Fruit fly (Drosophila melanogaster) whole organism, embryonic: ENCODE data around the gene CG5107.

Experiments used
- Adf1 ChIP-seq: fragments of 200-800 bp; sonication (Bioruptor generic); IDR thresholded peaks from 2 replicates; pipeline ENCODE4 v1.3.6; 2022; ENCODE audit warnings: missing biosample characterization, missing genetic modification characterization
- Atf6 ChIP-seq: fragments of 200-800 bp; sonication (Bioruptor generic); IDR thresholded peaks from 2 replicates; pipeline ENCODE4 v1.3.6; 2022; ENCODE audit warnings: missing biosample characterization, missing genetic modification characterization
- Awh ChIP-seq: fragments of 200-800 bp; sonication (Bioruptor generic); IDR thresholded peaks from 2 replicates; pipeline ENCODE4, ENCODE4 v1.3.6; 2022; ENCODE audit warnings: missing biosample characterization, missing genetic modification characterization
- BEAF-32 ChIP-seq: fragments of 200-800 bp; sonication (Bioruptor generic); optimal IDR thresholded peaks from 3 replicates; lab custom pipeline; 2017; ENCODE audit warnings: missing biosample characterization, missing genetic modification characterization, mild to moderate bottlenecking, moderate library complexity, missing genetic modification reagents
- Bdp1 ChIP-seq: fragments of 200-800 bp; sonication (Bioruptor generic); optimal IDR thresholded peaks from 3 replicates; lab custom pipeline; 2016; ENCODE audit warnings: missing biosample characterization, missing genetic modification characterization
- CG11247 ChIP-seq: fragments of 200-800 bp; sonication (Bioruptor generic); IDR thresholded peaks from 2 replicates; pipeline ENCODE4 v1.3.6; 2022; ENCODE audit warnings: missing biosample characterization, missing genetic modification characterization
- CG11696 ChIP-seq: fragments of 200-800 bp; sonication (Bioruptor generic); IDR thresholded peaks from 2 replicates; pipeline ENCODE4 v1.3.6; 2022; ENCODE audit warnings: missing biosample characterization, missing genetic modification characterization
- CG12236 ChIP-seq: fragments of 200-800 bp; sonication (Bioruptor generic); optimal IDR thresholded peaks from 2 replicates; lab custom pipeline; 2016; ENCODE audit warnings: missing biosample characterization, missing genetic modification characterization
- CG12299 ChIP-seq: fragments of 200-800 bp; sonication (Bioruptor generic); optimal IDR thresholded peaks from 2 replicates; lab custom pipeline; 2018; ENCODE audit warnings: missing biosample characterization, mild to moderate bottlenecking, missing genetic modification characterization
- CG13296 ChIP-seq: fragments of 200-800 bp; sonication (Bioruptor generic); optimal IDR thresholded peaks from 3 replicates; lab custom pipeline; 2018; ENCODE audit warnings: missing biosample characterization, mild to moderate bottlenecking, missing genetic modification characterization
- CG13894 ChIP-seq: fragments of 200-800 bp; sonication (Bioruptor generic); optimal IDR thresholded peaks from 3 replicates; lab custom pipeline; 2018; ENCODE audit warnings: missing biosample characterization, mild to moderate bottlenecking, missing genetic modification characterization, moderate library complexity
- CG15011 ChIP-seq: fragments of 200-800 bp; sonication (Bioruptor generic); optimal IDR thresholded peaks from 3 replicates; lab custom pipeline; 2018; ENCODE audit warnings: missing biosample characterization, mild to moderate bottlenecking, missing genetic modification characterization
- CG1647 ChIP-seq: fragments of 200-800 bp; sonication (Bioruptor generic); optimal IDR thresholded peaks from 3 replicates; lab custom pipeline; 2016; ENCODE audit warnings: missing biosample characterization, missing genetic modification characterization
- CG17568 ChIP-seq: fragments of 200-800 bp; sonication (Bioruptor generic); optimal IDR thresholded peaks from 2 replicates; lab custom pipeline; 2018; ENCODE audit warnings: missing biosample characterization, mild to moderate bottlenecking, missing genetic modification characterization, moderate library complexity
- CG17612 ChIP-seq: fragments of 200-800 bp; sonication (Bioruptor generic); IDR thresholded peaks from 2 replicates; pipeline ENCODE4 v1.3.6; 2022; ENCODE audit warnings: missing biosample characterization, missing genetic modification characterization
- CG2202 ChIP-seq: fragments of 200-800 bp; sonication (Bioruptor generic); optimal IDR thresholded peaks from 2 replicates; lab custom pipeline; 2018; ENCODE audit warnings: missing biosample characterization, mild to moderate bottlenecking, missing genetic modification characterization
- CG2712 ChIP-seq: fragments of 200-800 bp; optimal IDR thresholded peaks from 3 replicates; lab custom pipeline; 2019; ENCODE audit warnings: missing biosample characterization, mild to moderate bottlenecking, missing genetic modification characterization, moderate library complexity
- CG31365 ChIP-seq: fragments of 200-800 bp; sonication (Bioruptor generic); optimal IDR thresholded peaks from 2 replicates; lab custom pipeline; 2018; ENCODE audit warnings: missing biosample characterization, mild to moderate bottlenecking, missing genetic modification characterization
- CG3847 ChIP-seq: fragments of 200-800 bp; sonication (Bioruptor generic); IDR thresholded peaks from 2 replicates; pipeline ENCODE4 v1.3.6; 2022; ENCODE audit warnings: missing biosample characterization, missing genetic modification characterization
- CG42726 ChIP-seq: fragments of 200-800 bp; sonication (Bioruptor generic); IDR thresholded peaks from 2 replicates; pipeline ENCODE4 v1.3.6; 2022; ENCODE audit warnings: missing biosample characterization, missing genetic modification characterization; ENCODE audit not compliant: partially characterized antibody
- CG8281 ChIP-seq: fragments of 200-800 bp; sonication (Bioruptor generic); optimal IDR thresholded peaks from 2 replicates; lab custom pipeline; 2018; ENCODE audit warnings: missing biosample characterization, mild to moderate bottlenecking, missing genetic modification characterization, moderate library complexity
- CG8765 ChIP-seq: fragments of 200-800 bp; sonication (Bioruptor generic); IDR thresholded peaks from 2 replicates; pipeline ENCODE4 v1.3.6; 2022; ENCODE audit warnings: missing biosample characterization, missing genetic modification characterization
- Dp ChIP-seq: fragments of 200-800 bp; sonication (Bioruptor generic); optimal IDR thresholded peaks from 2 replicates; lab custom pipeline; 2018; ENCODE audit warnings: missing biosample characterization, mild to moderate bottlenecking, missing genetic modification characterization, moderate library complexity
- E2f1 ChIP-seq: fragments of 200-800 bp; sonication (Bioruptor generic); IDR thresholded peaks from 2 replicates; pipeline ENCODE4 v1.3.6; 2022; ENCODE audit warnings: missing biosample characterization, missing genetic modification characterization
- ERR ChIP-seq: fragments of 200-800 bp; sonication (Bioruptor generic); optimal IDR thresholded peaks from 2 replicates; lab custom pipeline; 2016; ENCODE audit warnings: missing biosample characterization, missing genetic modification characterization
- Gsc ChIP-seq: fragments of 200-800 bp; sonication (Bioruptor generic); IDR thresholded peaks from 2 replicates; pipeline ENCODE4 v1.3.6; 2022; ENCODE audit warnings: missing biosample characterization, missing genetic modification characterization
- Gug ChIP-seq: fragments of 200-800 bp; sonication (Bioruptor generic); IDR thresholded peaks from 4 replicates; pipeline ENCODE4 v1.3.6; 2022; ENCODE audit warnings: missing biosample characterization, missing genetic modification characterization
- Hr3 ChIP-seq: fragments of 200-800 bp; sonication (Bioruptor generic); optimal IDR thresholded peaks from 3 replicates; lab custom pipeline; 2016; ENCODE audit warnings: missing biosample characterization, missing genetic modification characterization
- Hr39 ChIP-seq: fragments of >200 bp; optimal IDR thresholded peaks from 2 replicates; lab custom pipeline; 2017
- Hr78 ChIP-seq, 2 experiments: fragments of 200-800 bp in 1 of 2; fragments of >200 bp in 1 of 2; sonication (Bioruptor generic) in 1 of 2; optimal IDR thresholded peaks; 2 replicates each; lab custom pipeline; 2017 to 2019; ENCODE audit warnings: missing biosample characterization in 2 of 2, missing genetic modification characterization in 2 of 2, mild to moderate bottlenecking in 1 of 2, moderate library complexity in 1 of 2
- Lpt ChIP-seq: fragments of >200 bp; optimal IDR thresholded peaks from 2 replicates; lab custom pipeline; 2018; ENCODE audit warnings: missing biosample characterization, missing genetic modification characterization
- Mad ChIP-seq: fragments of 200-800 bp; sonication (Bioruptor generic); optimal IDR thresholded peaks from 2 replicates; lab custom pipeline; 2016; ENCODE audit warnings: missing biosample characterization, missing genetic modification characterization
- Usf ChIP-seq: fragments of 200-800 bp; sonication (Bioruptor generic); optimal IDR thresholded peaks from 2 replicates; lab custom pipeline; 2017; ENCODE audit warnings: missing genotype, missing biosample characterization, missing genetic modification characterization
- amos ChIP-seq: fragments of 200-800 bp; sonication (Bioruptor generic); IDR thresholded peaks from 2 replicates; pipeline ENCODE4 v1.3.6; 2022; ENCODE audit warnings: missing biosample characterization, missing genetic modification characterization; ENCODE audit not compliant: partially characterized antibody
- aop ChIP-seq: fragments of 200-800 bp; sonication (Bioruptor generic); IDR thresholded peaks from 2 replicates; pipeline ENCODE4 v1.3.6; 2022; ENCODE audit warnings: missing biosample characterization, missing genetic modification characterization
- bbx ChIP-seq: fragments of 200-800 bp; sonication (Bioruptor generic); IDR thresholded peaks from 2 replicates; pipeline ENCODE4 v1.3.6; 2022; ENCODE audit warnings: missing biosample characterization, missing genetic modification characterization; ENCODE audit not compliant: partially characterized antibody
- bcd ChIP-seq: fragments of 200-800 bp; sonication (Bioruptor generic); optimal IDR thresholded peaks from 2 replicates; lab custom pipeline; 2017; ENCODE audit warnings: missing biosample characterization, mild to moderate bottlenecking, missing genetic modification characterization
- br ChIP-seq: fragments of >200 bp; optimal IDR thresholded peaks from 2 replicates; lab custom pipeline; 2017
- cad ChIP-seq: fragments of >200 bp; optimal IDR thresholded peaks from 2 replicates; lab custom pipeline; 2017; ENCODE audit warnings: missing biosample characterization, missing genetic modification characterization
- chinmo ChIP-seq: fragments of 200-800 bp; sonication (Bioruptor generic); IDR thresholded peaks from 4 replicates; pipeline ENCODE4 v1.3.6; 2022; ENCODE audit warnings: missing biosample characterization, missing genetic modification characterization; ENCODE audit not compliant: partially characterized antibody
- dati ChIP-seq: fragments of 200-800 bp; sonication (Bioruptor generic); IDR thresholded peaks from 2 replicates; pipeline ENCODE4 v1.3.6; 2022; ENCODE audit warnings: missing biosample characterization, missing genetic modification characterization
- dm ChIP-seq: fragments of 200-800 bp; sonication (Bioruptor generic); optimal IDR thresholded peaks from 3 replicates; lab custom pipeline; 2016; ENCODE audit warnings: missing biosample characterization, missing genetic modification characterization
- odd ChIP-seq: fragments of 200-800 bp; sonication (Bioruptor generic); optimal IDR thresholded peaks from 2 replicates; lab custom pipeline; 2017; ENCODE audit warnings: missing biosample characterization, mild to moderate bottlenecking, missing genetic modification characterization
- phol ChIP-seq: fragments of 200-800 bp; sonication (Bioruptor generic); optimal IDR thresholded peaks from 3 replicates; lab custom pipeline; 2018; ENCODE audit warnings: missing biosample characterization, mild to moderate bottlenecking, missing genetic modification characterization, moderate library complexity
- ro ChIP-seq: fragments of 200-800 bp; sonication (Bioruptor generic); IDR thresholded peaks from 2 replicates; pipeline ENCODE4 v1.3.6; 2022; ENCODE audit warnings: missing biosample characterization, missing genetic modification characterization
- scrt ChIP-seq: fragments of 200-800 bp; sonication (Bioruptor generic); optimal IDR thresholded peaks from 2 replicates; lab custom pipeline; 2018; ENCODE audit warnings: missing biosample characterization, mild to moderate bottlenecking, missing genetic modification characterization, moderate library complexity
- sens-2 ChIP-seq: fragments of 200-800 bp; sonication (Bioruptor generic); IDR thresholded peaks from 2 replicates; pipeline ENCODE4 v1.3.6; 2022; ENCODE audit warnings: missing biosample characterization, missing genetic modification characterization
- sima ChIP-seq: fragments of 200-800 bp; sonication (Bioruptor generic); optimal IDR thresholded peaks from 2 replicates; lab custom pipeline; 2016; ENCODE audit warnings: missing biosample characterization, missing genetic modification characterization
- tap ChIP-seq: fragments of 200-800 bp; optimal IDR thresholded peaks from 3 replicates; lab custom pipeline; 2019; ENCODE audit warnings: missing biosample characterization, mild to moderate bottlenecking, missing genetic modification characterization, moderate library complexity
- tup ChIP-seq: fragments of 200-800 bp; sonication (Bioruptor generic); optimal IDR thresholded peaks from 2 replicates; lab custom pipeline; 2016; ENCODE audit warnings: missing biosample characterization, mild to moderate bottlenecking, missing genetic modification characterization, moderate library complexity

CG5107 gene

DNA sequence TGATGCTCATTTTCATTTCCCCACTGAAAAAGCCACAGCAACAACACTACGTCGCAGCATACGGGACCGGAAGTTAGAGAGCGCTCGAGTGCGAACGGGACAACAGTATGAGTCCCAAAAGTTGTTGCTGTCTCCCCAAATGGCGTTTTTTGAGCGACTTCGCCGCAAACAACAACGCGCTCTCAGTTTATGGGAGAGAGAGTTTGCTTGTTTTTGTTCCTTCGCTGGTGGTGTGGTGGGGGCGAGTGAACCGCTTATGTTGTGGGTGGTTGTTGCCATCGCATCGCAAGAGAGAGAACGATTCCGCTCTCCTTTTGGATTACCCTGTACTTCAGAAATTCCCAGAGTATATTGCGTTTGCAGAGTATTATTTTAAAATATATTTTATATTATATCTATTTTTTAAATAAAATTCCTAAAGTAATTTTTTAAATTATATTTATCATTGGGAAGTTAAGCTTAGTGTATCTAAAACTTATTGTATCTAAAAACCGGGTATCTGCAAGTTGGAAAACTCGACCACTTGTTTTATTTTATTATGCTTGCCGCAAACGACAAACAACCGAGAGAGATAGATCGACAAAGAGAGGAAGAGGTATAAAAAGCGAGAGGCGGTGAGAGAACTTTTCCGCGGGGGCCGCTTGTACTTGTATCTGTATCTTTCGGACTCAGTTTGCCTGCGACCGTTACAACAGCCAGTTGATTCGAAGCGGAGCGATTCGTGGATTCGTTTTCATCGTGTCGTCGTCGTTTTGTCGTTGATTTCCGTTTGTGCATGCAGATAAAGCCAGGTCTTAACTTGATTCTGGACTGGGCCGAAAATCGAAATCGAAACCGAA is 10.7 kb downstream of the CG5107 start, which contains the start of gene msi (continued):
- TF ChIP-seq BEAF-32 (GFP tag; lab: Kevin White, UChicago), result no peak
- peak; percentile 98 for TF ChIP-seq CG11247 (GFP tag; lab: Robert Waterston, UW)
- peak; percentile 53 for TF ChIP-seq sima (GFP tag; lab: Kevin White, UChicago)
- no peak; the same call in 1 of the 2 replicates for TF ChIP-seq amos (GFP tag; lab: Robert Waterston, UW)
- TF ChIP-seq Hr39 (lab: Kevin White, UChicago), result no peak
- peak; percentile 97 for TF ChIP-seq CG13894 (tag; lab: Kevin White, UChicago)
- peak; percentile 90 for TF ChIP-seq Adf1 (GFP tag; lab: Robert Waterston, UW)
- TF ChIP-seq sens-2 (GFP tag; lab: Robert Waterston, UW), result peak; percentile 95
- peak; percentile 98 for TF ChIP-seq tap (tag; lab: Kevin White, UChicago)
- TF ChIP-seq CG17612 (GFP tag; lab: Robert Waterston, UW), result peak; percentile 96
- TF ChIP-seq CG2712 (tag; lab: Kevin White, UChicago), result peak; percentile 100
- TF ChIP-seq ERR (GFP tag; lab: Kevin White, UChicago), result peak; percentile 35
- peak; percentile 98 for TF ChIP-seq odd (GFP tag; lab: Kevin White, UChicago)
- peak; percentile 96 for TF ChIP-seq Gug (GFP tag; lab: Robert Waterston, UW)
- TF ChIP-seq Hr3 (GFP tag; lab: Kevin White, UChicago), result peak; percentile 99
- TF ChIP-seq Mad (GFP tag; lab: Kevin White, UChicago), result peak; percentile 73
- peak; percentile 62 for TF ChIP-seq CG31365 (tag; lab: Kevin White, UChicago)
- TF ChIP-seq ro (GFP tag; lab: Robert Waterston, UW), result peak; percentile 98
- peak; percentile 99 for TF ChIP-seq CG13296
- TF ChIP-seq Awh, result peak; percentile 99
- peak; percentile 85; the same call in 3 of the 4 replicates for TF ChIP-seq chinmo (GFP tag; lab: Robert Waterston, UW)
- TF ChIP-seq Lpt, result no peak
- peak; percentile 92 for TF ChIP-seq tup
- peak; percentile 94 for TF ChIP-seq CG8281
- peak; percentile 98 for TF ChIP-seq CG12299
- peak; percentile 92 for TF ChIP-seq CG17568
- peak; percentile 56 for TF ChIP-seq dm (GFP tag; lab: Kevin White, UChicago)
- no peak for TF ChIP-seq CG12236
- peak; percentile 100 for TF ChIP-seq aop (GFP tag; lab: Robert Waterston, UW)
- TF ChIP-seq CG1647 (GFP tag; lab: Kevin White, UChicago), result peak; percentile 54
- TF ChIP-seq CG11696 (GFP tag; lab: Robert Waterston, UW), result peak; percentile 93
- peak; percentile 92 for TF ChIP-seq CG8765
- TF ChIP-seq bcd (GFP tag; lab: Kevin White, UChicago), result peak; percentile 99
- TF ChIP-seq Hr78 (GFP tag; optimal IDR thresholded peaks at IDR 0.05; lab: Kevin White, UChicago), result peak in 1 of 2 experiments; percentile 98
- peak; percentile 96 for TF ChIP-seq Gsc (GFP tag; lab: Robert Waterston, UW)
- no peak for TF ChIP-seq cad (GFP tag; lab: Kevin White, UChicago)
- TF ChIP-seq scrt (GFP tag; lab: Kevin White, UChicago), result peak; percentile 97
- peak; percentile 97 for TF ChIP-seq Usf (GFP tag; lab: Kevin White, UChicago)
- no peak for TF ChIP-seq br (lab: Kevin White, UChicago)
- peak; percentile 91 for TF ChIP-seq dati (GFP tag; lab: Robert Waterston, UW)
- TF ChIP-seq CG42726 (GFP tag; lab: Robert Waterston, UW), result peak; percentile 83
- peak; percentile 99 for TF ChIP-seq CG3847 (GFP tag; lab: Robert Waterston, UW)
- TF ChIP-seq bbx (GFP tag; lab: Robert Waterston, UW), result peak; percentile 65
- peak; percentile 99 for TF ChIP-seq phol (tag; lab: Kevin White, UChicago)
- peak; percentile 97 for TF ChIP-seq Atf6 (GFP tag; lab: Robert Waterston, UW)
- TF ChIP-seq CG15011, result peak; percentile 93
- peak; percentile 99 for TF ChIP-seq E2f1 (GFP tag; lab: Robert Waterston, UW)
- peak; percentile 57 for TF ChIP-seq Bdp1 (GFP tag; lab: Kevin White, UChicago)
- TF ChIP-seq Dp (GFP tag; lab: Kevin White, UChicago), result peak; percentile 29
- TF ChIP-seq CG2202, result peak; percentile 98
